Worm (Caenorhabditis elegans): ENCODE data around the gene BE10.5.

BE10.5 gene

DNA sequence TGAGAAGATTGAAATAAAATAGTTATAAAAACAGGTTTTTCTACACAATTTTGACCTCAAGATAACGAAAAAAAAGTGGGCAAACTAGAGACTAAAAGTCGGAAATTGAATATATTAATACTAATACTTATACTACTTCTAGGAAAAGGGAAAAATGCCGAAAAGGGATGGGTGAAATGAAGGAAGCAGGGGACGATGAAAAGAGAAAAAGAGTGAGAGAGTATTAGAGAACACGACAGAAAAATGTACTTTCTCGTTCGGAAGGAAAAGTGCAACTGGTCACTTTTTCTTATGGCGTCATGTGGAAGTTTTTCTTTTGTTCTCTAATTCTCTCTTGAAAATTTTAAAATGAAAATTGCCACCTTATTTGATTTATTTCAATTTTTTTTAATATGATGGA, 34.7 kb upstream of the BE10.5 start:
- TF ChIP-seq mdl-1 (tag; optimal IDR thresholded peaks at IDR 0.05) (peak; percentile 74), fos-1 (tag; optimal IDR thresholded peaks at IDR 0.05) (peak; percentile 31), zag-1 (tag; optimal IDR thresholded peaks at IDR 0.05) (no peak), elt-3 (tag; optimal IDR thresholded peaks at IDR 0.05) (peak in 1 of 3 experiments; percentile 9), nhr-23 (tag; optimal IDR thresholded peaks at IDR 0.05) (peak; percentile 93), nhr-76 (tag; optimal IDR thresholded peaks at IDR 0.05) (peak; percentile 13), ztf-11 (tag; optimal IDR thresholded peaks at IDR 0.05) (no peak), daf-12 (tag; optimal IDR thresholded peaks at IDR 0.05) (peak; percentile 99), eor-1 (tag; optimal IDR thresholded peaks at IDR 0.05) (no peak), nhr-11 (tag; optimal IDR thresholded peaks at IDR 0.05) (no peak), lin-15B (tag; optimal IDR thresholded peaks at IDR 0.05) (peak; percentile 69), nfya-1 (tag; optimal IDR thresholded peaks at IDR 0.05; ENCODE audit: insufficient read depth) (peak; percentile 91), lsy-12 (tag; optimal IDR thresholded peaks at IDR 0.05) (peak; percentile 4), ceh-82 (tag; optimal IDR thresholded peaks at IDR 0.05) (peak; percentile 10), pqm-1 (tag; optimal IDR thresholded peaks at IDR 0.05) (peak; percentile 93), unc-62 (GFP tag; optimal IDR thresholded peaks at IDR 0.05) (peak; percentile 41), nhr-67 (tag; optimal IDR thresholded peaks at IDR 0.05) (no peak), R02D3.7 (tag; optimal IDR thresholded peaks at IDR 0.05) (peak; percentile 60), ZK546.5 (tag; optimal IDR thresholded peaks at IDR 0.05) (no peak), nhr-77 (tag; optimal IDR thresholded peaks at IDR 0.05) (peak; percentile 17), ceh-16 (tag; optimal IDR thresholded peaks at IDR 0.05) (no peak), mml-1 (tag; optimal IDR thresholded peaks at IDR 0.05) (no peak), unc-39 (tag; optimal IDR thresholded peaks at IDR 0.05) (no peak), ceh-9 (tag; optimal IDR thresholded peaks at IDR 0.05) (no peak), jun-1 (tag; optimal IDR thresholded peaks at IDR 0.05) (peak; percentile 75), aly-2 (tag; optimal IDR thresholded peaks at IDR 0.05) (no peak), egl-27 (tag; optimal IDR thresholded peaks at IDR 0.05) (peak; percentile 14), fkh-2 (tag; optimal IDR thresholded peaks at IDR 0.05) (no peak), nhr-43 (tag; optimal IDR thresholded peaks at IDR 0.05; ENCODE audit: poor library complexity, severe bottlenecking) (peak; percentile 90), sea-2 (GFP tag; optimal IDR thresholded peaks at IDR 0.05) (no peak), elt-1 (tag; optimal IDR thresholded peaks at IDR 0.05) (no peak), nhr-237 (tag; optimal IDR thresholded peaks at IDR 0.05) (no peak), fkh-10 (GFP tag; optimal IDR thresholded peaks at IDR 0.05) (peak; percentile 18), skn-1 (tag; optimal IDR thresholded peaks at IDR 0.05) (peak; percentile 26), lin-39 (tag; optimal IDR thresholded peaks at IDR 0.05) (no peak), egl-5 (tag; optimal IDR thresholded peaks at IDR 0.05) (no peak), pha-4 (tag; optimal IDR thresholded peaks at IDR 0.05) (peak; percentile 57), nhr-25 (tag; optimal IDR thresholded peaks at IDR 0.05) (peak; percentile 60), snpc-4 (tag; optimal IDR thresholded peaks at IDR 0.05) (peak; percentile 54), ztf-4 (tag; optimal IDR thresholded peaks at IDR 0.05) (no peak), hmg-11 (tag; optimal IDR thresholded peaks at IDR 0.05) (peak; percentile 79), ama-1 (optimal IDR thresholded peaks at IDR 0.05) (no peak), elt-2 (tag; optimal IDR thresholded peaks at IDR 0.05) (peak; percentile 51), nhr-28 (tag; optimal IDR thresholded peaks at IDR 0.05) (no peak), nhr-12 (tag; optimal IDR thresholded peaks at IDR 0.05) (no peak), ceh-28 (tag; optimal IDR thresholded peaks at IDR 0.05) (peak; percentile 75), tbx-2 (tag; optimal IDR thresholded peaks at IDR 0.05) (peak; percentile 74)

- no peak for TF ChIP-seq nhr-23 (tag; optimal IDR thresholded peaks at IDR 0.05)
- TF ChIP-seq ztf-4 (tag; optimal IDR thresholded peaks at IDR 0.05): no peak
- no peak for TF ChIP-seq skn-1 (tag; optimal IDR thresholded peaks at IDR 0.05)
- no peak for TF ChIP-seq R02D3.7 (tag; optimal IDR thresholded peaks at IDR 0.05)
- no peak for TF ChIP-seq elt-1 (tag; optimal IDR thresholded peaks at IDR 0.05)
- no peak for TF ChIP-seq unc-62 (GFP tag; optimal IDR thresholded peaks at IDR 0.05)
- TF ChIP-seq nhr-11 (tag; optimal IDR thresholded peaks at IDR 0.05): no peak
- TF ChIP-seq fkh-10 (GFP tag; optimal IDR thresholded peaks at IDR 0.05): no peak
- no peak for TF ChIP-seq jun-1 (tag; optimal IDR thresholded peaks at IDR 0.05)
- no peak for TF ChIP-seq lin-39 (tag; optimal IDR thresholded peaks at IDR 0.05)
Measured at ce11 chrIII:12840204-12840603, 33.6 kb upstream of the BE10.5 start.
